Fruit fly (Drosophila melanogaster): Measurements from ENCODE around the gene mamo.

The mamo gene

dm6 chrX:13986496-13986895, 3.8 kb downstream of the mamo start:
- TF ChIP-seq CG8478 (optimal IDR thresholded peaks at IDR 0.05) = no peak

DNA sequence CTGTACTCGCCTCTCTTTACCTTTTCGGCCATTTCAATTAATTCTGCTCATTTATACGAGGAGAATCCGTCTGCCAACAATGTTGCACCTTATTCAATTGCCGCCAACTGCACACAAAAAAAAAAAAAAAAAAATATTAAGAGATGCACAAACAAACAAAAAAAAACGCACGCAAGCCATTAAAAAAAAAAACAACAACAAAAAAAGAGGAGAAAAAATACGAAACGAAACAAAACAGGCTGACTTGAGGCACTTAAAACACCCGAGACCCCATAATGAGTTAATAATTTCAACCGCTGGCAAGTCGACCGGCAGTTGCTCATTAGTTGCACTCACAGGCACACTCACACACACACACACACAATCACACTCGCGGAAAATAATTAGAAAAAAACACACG, 7.3 kb downstream of the mamo start:
- no peak for TF ChIP-seq CTCF (optimal IDR thresholded peaks at IDR 0.05)
- no peak for TF ChIP-seq CG8478 (optimal IDR thresholded peaks at IDR 0.05)

DNA sequence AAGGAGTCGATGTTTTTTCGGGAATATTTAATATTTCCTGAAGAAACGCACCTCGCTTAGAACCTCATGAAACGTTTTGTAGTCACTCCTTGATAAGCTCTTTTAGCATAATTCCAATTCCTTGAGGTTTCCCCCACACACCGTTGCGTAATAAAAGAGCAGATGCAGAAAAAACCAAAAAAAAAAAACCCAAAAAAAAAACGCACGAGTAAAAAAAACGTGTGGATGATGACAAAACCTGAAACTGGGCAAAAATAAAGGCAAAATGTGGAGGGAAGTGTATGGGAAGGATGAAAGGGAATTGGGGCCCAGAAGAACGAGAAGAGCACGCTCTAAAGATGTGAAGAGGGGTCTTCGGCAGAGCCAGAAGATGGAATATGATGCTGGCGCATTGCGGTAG, 10.1 kb downstream of the mamo start:
- TF ChIP-seq CTCF (optimal IDR thresholded peaks at IDR 0.05) = no peak
- no peak for TF ChIP-seq CG8478 (optimal IDR thresholded peaks at IDR 0.05)

dm6 chrX:13972402-13972994, 17.8 kb downstream of the mamo start:
- no peak for TF ChIP-seq CG8478 (optimal IDR thresholded peaks at IDR 0.05)
- no peak for TF ChIP-seq CTCF (optimal IDR thresholded peaks at IDR 0.05)

- no peak for TF ChIP-seq CTCF (optimal IDR thresholded peaks at IDR 0.05)
- no peak for TF ChIP-seq CG8478 (optimal IDR thresholded peaks at IDR 0.05)
Observed at dm6 chrX:13964822-13965221, 25.5 kb downstream of the mamo start.

DNA sequence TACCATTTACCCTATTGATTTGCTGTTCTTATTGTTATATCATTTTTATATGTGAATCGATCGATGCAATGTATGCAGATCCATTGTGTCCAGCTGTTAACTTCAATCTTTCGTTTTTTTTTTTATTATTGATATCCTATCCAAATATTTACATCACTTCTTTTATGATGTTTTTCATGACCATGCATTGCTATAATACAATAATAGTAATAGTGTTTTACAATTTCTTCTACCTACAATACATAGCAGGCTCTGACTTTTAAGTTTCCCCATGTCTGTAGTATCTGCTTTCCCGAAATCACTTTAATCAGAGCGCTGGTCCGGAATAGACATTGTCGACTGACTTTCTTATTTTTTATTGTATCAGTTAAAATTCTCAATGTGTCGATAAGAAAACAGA, 35.4 kb downstream of the mamo start, which contains the start of gene CG11068:
Gene CG11068 (plus strand): TSS at position 301 of the 400 bp plus-strand sequence.
- no peak for TF ChIP-seq CG8478 (optimal IDR thresholded peaks at IDR 0.05)
- TF ChIP-seq CTCF (optimal IDR thresholded peaks at IDR 0.05) = no peak

DNA sequence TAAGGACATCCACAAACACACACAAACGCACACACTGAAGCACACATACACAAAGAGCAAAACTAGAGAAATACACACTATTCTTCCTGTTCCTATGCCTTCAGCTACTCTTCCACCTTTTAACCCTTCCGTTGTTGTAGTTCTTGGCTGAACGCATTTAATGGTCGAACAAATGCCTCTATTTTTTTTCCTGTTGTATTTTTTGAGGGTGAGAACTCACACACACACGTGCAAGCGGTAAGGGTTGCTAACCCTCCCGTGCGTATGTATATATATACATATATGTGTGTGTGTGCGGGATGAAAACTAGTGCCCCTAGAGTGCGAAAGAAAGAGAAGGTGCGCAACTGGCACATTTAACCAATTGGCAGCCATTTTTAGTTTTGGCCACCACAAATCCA, 36.0 kb downstream of the mamo start:
- no peak for TF ChIP-seq CG8478 (optimal IDR thresholded peaks at IDR 0.05)
- TF ChIP-seq CTCF (optimal IDR thresholded peaks at IDR 0.05) = no peak

DNA sequence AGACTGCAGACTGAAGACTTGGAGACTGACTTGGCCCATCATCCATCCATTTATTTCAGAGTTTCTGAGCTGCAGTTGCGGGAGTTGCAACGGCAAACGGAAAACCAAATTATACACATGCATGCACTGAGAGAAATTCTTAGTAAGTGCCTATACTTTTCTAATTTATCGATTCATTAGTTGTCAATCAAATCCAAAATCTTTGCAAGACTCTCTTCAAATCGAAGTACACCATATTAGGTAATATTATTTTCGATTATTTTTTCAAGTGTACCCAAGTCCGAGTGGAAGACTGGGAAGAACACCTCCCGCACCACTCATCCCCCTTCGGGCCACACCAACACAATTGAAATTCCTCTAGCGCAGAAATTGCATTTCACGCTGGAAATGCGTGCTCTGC, 38.9 kb downstream of the mamo start:
- no peak for TF ChIP-seq CTCF (optimal IDR thresholded peaks at IDR 0.05)
- no peak for TF ChIP-seq CG8478 (optimal IDR thresholded peaks at IDR 0.05)

DNA sequence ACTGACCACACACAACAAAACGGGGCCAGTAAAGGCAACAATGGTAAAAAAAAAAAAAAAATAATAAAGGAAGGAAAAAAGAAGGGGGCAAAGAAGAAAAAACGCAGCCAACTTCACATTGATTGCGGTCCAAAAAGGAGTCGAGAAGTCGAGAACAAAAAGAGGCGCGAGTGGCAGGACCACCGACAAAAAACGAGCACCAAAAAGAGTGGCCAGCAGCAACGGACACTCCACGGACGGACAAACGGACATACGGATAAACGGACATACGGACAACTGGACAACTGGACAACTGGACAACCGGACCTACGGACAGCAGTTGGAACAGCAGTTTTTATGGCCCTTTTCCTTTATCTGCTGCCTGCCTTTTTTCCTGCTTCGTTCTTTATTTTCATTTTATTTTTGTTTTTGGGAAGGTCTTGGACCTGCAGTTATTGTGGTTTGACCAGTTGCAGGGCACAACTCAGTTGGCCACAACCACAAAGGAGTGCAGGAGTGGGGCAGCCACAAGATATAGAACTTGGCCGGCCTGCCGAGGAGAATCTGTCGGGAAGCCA, 41.4 kb downstream of the mamo start:
- no peak for TF ChIP-seq CG8478 (optimal IDR thresholded peaks at IDR 0.05)
- no peak for TF ChIP-seq CTCF (optimal IDR thresholded peaks at IDR 0.05)

dm6 chrX:13948131-13948804, 42.1 kb downstream of the mamo start:
- TF ChIP-seq CTCF (optimal IDR thresholded peaks at IDR 0.05) = no peak

- no peak for TF ChIP-seq CG8478 (optimal IDR thresholded peaks at IDR 0.05)
- no peak for TF ChIP-seq CTCF (optimal IDR thresholded peaks at IDR 0.05)
Observed at dm6 chrX:13936203-13936602, 54.1 kb downstream of the mamo start.

dm6 chrX:13935563-13935962, 54.8 kb downstream of the mamo start:
- TF ChIP-seq CG8478 (optimal IDR thresholded peaks at IDR 0.05) (no peak), CTCF (optimal IDR thresholded peaks at IDR 0.05) (no peak)

DNA sequence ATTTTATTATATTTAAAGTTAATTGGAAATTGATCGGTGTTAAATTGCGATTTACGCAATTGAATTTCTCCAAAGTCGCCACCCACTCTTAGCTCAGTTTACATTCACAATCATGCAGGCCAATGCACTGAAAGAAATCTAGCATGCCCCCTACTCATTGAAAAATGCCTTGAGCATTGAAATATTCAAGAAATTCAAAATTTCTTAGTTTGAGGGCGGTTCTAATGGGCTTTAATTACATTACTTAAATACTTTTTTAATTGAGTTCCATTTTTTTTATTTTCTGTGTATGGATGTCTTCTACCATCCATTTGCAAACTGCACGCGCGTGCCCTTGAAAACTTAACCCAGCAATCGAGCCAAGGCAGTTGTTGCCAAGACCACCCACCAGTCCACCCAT, 55.9 kb downstream of the mamo start:
- TF ChIP-seq CTCF (optimal IDR thresholded peaks at IDR 0.05) = no peak
- TF ChIP-seq CG8478 (optimal IDR thresholded peaks at IDR 0.05) = no peak

DNA sequence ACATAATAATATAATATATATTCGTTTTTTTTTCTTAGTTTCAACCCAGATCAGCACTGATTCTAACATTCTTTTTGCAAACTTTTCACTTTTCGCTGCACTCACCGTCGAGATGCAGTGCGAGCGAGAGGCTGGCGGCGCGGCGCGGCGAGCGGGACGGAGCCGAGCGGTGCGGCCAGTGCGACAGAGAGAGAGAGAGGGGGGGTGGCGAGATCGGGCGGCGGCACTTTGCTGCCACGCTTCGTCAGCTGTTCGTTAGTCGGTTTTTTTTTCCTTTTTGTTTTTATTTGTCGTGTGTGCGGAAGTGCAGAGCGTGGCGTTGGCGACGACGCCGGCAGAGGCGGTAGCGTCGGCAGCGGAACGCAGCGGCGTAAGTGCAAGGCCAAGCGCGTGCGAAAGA, 56.5 kb downstream of the mamo start:
- TF ChIP-seq CTCF (optimal IDR thresholded peaks at IDR 0.05) (no peak), CG8478 (optimal IDR thresholded peaks at IDR 0.05) (no peak)

dm6 chrX:13932794-13933620, 57.3 kb downstream of the mamo start:
- no peak for TF ChIP-seq CTCF (optimal IDR thresholded peaks at IDR 0.05)
- TF ChIP-seq CG8478 (optimal IDR thresholded peaks at IDR 0.05) = no peak

dm6 chrX:13931462-13931861, 58.9 kb downstream of the mamo start:
- TF ChIP-seq CG8478 (optimal IDR thresholded peaks at IDR 0.05) (no peak), CTCF (optimal IDR thresholded peaks at IDR 0.05) (no peak)
